Worm (Caenorhabditis elegans) whole organism, midembryonic: ENCODE results near the gene Y15E3A.3.

Experiments
- T22C8.4 ChIP-seq: fragments of 200-800 bp; sonication (Bioruptor generic); IDR thresholded peaks from 2 replicates; pipeline ENCODE4 v1.3.6; 2022; ENCODE audit warnings: missing genetic modification characterization, missing compliant biosample characterization
- cog-1 ChIP-seq: sonication (generic microtip); optimal IDR thresholded peaks from 2 replicates; lab custom pipeline; 2016; ENCODE audit warnings: missing genetic modification characterization, missing compliant biosample characterization
- flt-1 ChIP-seq: fragments of 200-800 bp; sonication (Bioruptor generic); IDR thresholded peaks from 2 replicates; pipeline ENCODE4 v1.3.6; 2022; ENCODE audit warnings: missing genetic modification characterization, missing compliant biosample characterization
- klf-2 ChIP-seq: fragments of 200-800 bp; sonication (Bioruptor generic); conservative IDR thresholded peaks from 2 replicates; pipeline ENCODE4 v1.3.6; 2022; ENCODE audit warnings: missing genetic modification reagents, missing genetic modification characterization, missing compliant biosample characterization
- med-1 ChIP-seq: sonication (generic microtip); optimal IDR thresholded peaks from 2 replicates; lab custom pipeline; 2017; ENCODE audit warnings: missing genetic modification characterization, mild to moderate bottlenecking, missing compliant biosample characterization, antibody characterized with exemption, missing genetic modification reagents; ENCODE audit not compliant: insufficient read depth
- ref-1 ChIP-seq: fragments of 200-800 bp; sonication (Bioruptor generic); conservative IDR thresholded peaks from 2 replicates; pipeline ENCODE4 v1.3.6; 2022; ENCODE audit warnings: missing genetic modification reagents, missing genetic modification characterization, missing compliant biosample characterization
- tab-1 ChIP-seq: fragments of 200-800 bp; sonication (Bioruptor generic); IDR thresholded peaks from 2 replicates; pipeline ENCODE4 v1.3.6; 2022; ENCODE audit warnings: missing genetic modification characterization, missing compliant biosample characterization

- TF ChIP-seq klf-2 (GFP tag; lab: Robert Waterston, UW) (no peak), med-1 (GFP tag; lab: Kevin White, UChicago) (no peak), ref-1 (GFP tag; lab: Robert Waterston, UW) (no peak), tab-1 (GFP tag; lab: Robert Waterston, UW) (no peak), flt-1 (no peak), T22C8.4 (no peak), cog-1 (no peak)
Measured at ce11 chrX:15310986-15311385, 14.6 kb downstream of the Y15E3A.3 start.
